Fruit fly (Drosophila melanogaster) whole organism, embryonic: ENCODE results near the gene CG6106.

ENCODE experiments used
- CG10267 ChIP-seq: fragments of 200-800 bp; sonication (Bioruptor generic); optimal IDR thresholded peaks from 2 replicates; lab custom pipeline; 2018; ENCODE audit warnings: missing biosample characterization, mild to moderate bottlenecking, missing genetic modification characterization, moderate library complexity
- CG10274 ChIP-seq: fragments of 200-800 bp; sonication (Bioruptor generic); optimal IDR thresholded peaks from 3 replicates; lab custom pipeline; 2017; ENCODE audit warnings: missing biosample characterization, mild to moderate bottlenecking, missing genetic modification characterization
- CG13624 ChIP-seq: fragments of 200-800 bp; sonication (Bioruptor generic); optimal IDR thresholded peaks from 2 replicates; lab custom pipeline; 2016; ENCODE audit warnings: missing biosample characterization, missing genetic modification characterization
- CG14667 ChIP-seq: fragments of 200-800 bp; sonication (Bioruptor generic); IDR thresholded peaks from 2 replicates; pipeline ENCODE4 v1.3.6; 2022; ENCODE audit warnings: missing biosample characterization, missing genetic modification characterization
- CG14710 ChIP-seq: fragments of 200-800 bp; sonication (Bioruptor generic); optimal IDR thresholded peaks from 3 replicates; lab custom pipeline; 2019; ENCODE audit warnings: missing biosample characterization, mild to moderate bottlenecking, missing genetic modification characterization, moderate library complexity
- CG15011 ChIP-seq: fragments of 200-800 bp; sonication (Bioruptor generic); optimal IDR thresholded peaks from 3 replicates; lab custom pipeline; 2018; ENCODE audit warnings: missing biosample characterization, mild to moderate bottlenecking, missing genetic modification characterization
- CG15479 ChIP-seq: fragments of 200-800 bp; sonication (Bioruptor generic); optimal IDR thresholded peaks from 3 replicates; lab custom pipeline; 2019; ENCODE audit warnings: missing biosample characterization, mild to moderate bottlenecking, missing genetic modification characterization, moderate library complexity
- CG17612 ChIP-seq: fragments of 200-800 bp; sonication (Bioruptor generic); IDR thresholded peaks from 2 replicates; pipeline ENCODE4 v1.3.6; 2022; ENCODE audit warnings: missing biosample characterization, missing genetic modification characterization
- CG17829 ChIP-seq: fragments of 200-800 bp; optimal IDR thresholded peaks from 2 replicates; lab custom pipeline; 2019; ENCODE audit warnings: missing biosample characterization, mild to moderate bottlenecking, missing genetic modification characterization, moderate library complexity
- CG18011 ChIP-seq: fragments of 200-800 bp; sonication (Bioruptor generic); optimal IDR thresholded peaks from 2 replicates; lab custom pipeline; 2017; ENCODE audit warnings: missing biosample characterization, missing genetic modification characterization, mild to moderate bottlenecking, moderate library complexity, missing genotype
- CG18619 ChIP-seq: fragments of 200-800 bp; sonication (Bioruptor generic); optimal IDR thresholded peaks from 3 replicates; lab custom pipeline; 2017; ENCODE audit warnings: missing biosample characterization, mild to moderate bottlenecking, missing genetic modification characterization
- CG2129 ChIP-seq: fragments of 200-800 bp; sonication (Bioruptor generic); IDR thresholded peaks from 2 replicates; pipeline ENCODE4 v1.3.6; 2022; ENCODE audit warnings: missing biosample characterization, missing genetic modification characterization; ENCODE audit not compliant: partially characterized antibody
- CG30431 ChIP-seq: fragments of 200-800 bp; sonication (Bioruptor generic); optimal IDR thresholded peaks from 2 replicates; lab custom pipeline; 2017; ENCODE audit warnings: missing biosample characterization, missing genetic modification characterization
- CG32532 ChIP-seq: fragments of 200-800 bp; sonication (Bioruptor generic); IDR thresholded peaks from 2 replicates; pipeline ENCODE4 v1.3.6; 2022; ENCODE audit warnings: missing biosample characterization, missing genetic modification characterization
- CG32772 ChIP-seq: fragments of 200-800 bp; sonication (Bioruptor generic); IDR thresholded peaks from 2 replicates; pipeline ENCODE4 v1.3.6; 2022; ENCODE audit warnings: missing biosample characterization, missing genetic modification characterization
- CG4360 ChIP-seq: fragments of 200-800 bp; sonication (Bioruptor generic); IDR thresholded peaks from 2 replicates; pipeline ENCODE4 v1.3.6; 2022; ENCODE audit warnings: missing biosample characterization, missing genetic modification characterization
- CG6689 ChIP-seq: fragments of 200-800 bp; sonication (Bioruptor generic); IDR thresholded peaks from 2 replicates; pipeline ENCODE4 v1.3.6; 2022; ENCODE audit warnings: missing biosample characterization, missing genetic modification characterization
- CG7786 ChIP-seq: fragments of 200-800 bp; sonication (Bioruptor generic); optimal IDR thresholded peaks from 2 replicates; lab custom pipeline; 2016; ENCODE audit warnings: missing biosample characterization, missing genetic modification characterization
- Dip2 ChIP-seq: fragments of 200-800 bp; sonication (Bioruptor generic); IDR thresholded peaks from 2 replicates; pipeline ENCODE4 v1.3.6; 2022; ENCODE audit warnings: missing biosample characterization, missing genetic modification characterization
- ERR ChIP-seq: fragments of 200-800 bp; sonication (Bioruptor generic); optimal IDR thresholded peaks from 2 replicates; lab custom pipeline; 2016; ENCODE audit warnings: missing biosample characterization, missing genetic modification characterization
- HHEX ChIP-seq: fragments of 200-800 bp; sonication (Bioruptor generic); optimal IDR thresholded peaks from 3 replicates; lab custom pipeline; 2017; ENCODE audit warnings: missing biosample characterization, mild to moderate bottlenecking, missing genetic modification characterization, missing genetic modification reagents
- HLHmδ ChIP-seq: fragments of 200-800 bp; sonication (Bioruptor generic); optimal IDR thresholded peaks from 2 replicates; lab custom pipeline; 2018; ENCODE audit warnings: missing biosample characterization, mild to moderate bottlenecking, missing genetic modification characterization, moderate library complexity
- Hmr ChIP-seq: fragments of 200-800 bp; sonication (Bioruptor generic); optimal IDR thresholded peaks from 3 replicates; lab custom pipeline; 2017; ENCODE audit warnings: mild to moderate bottlenecking, missing biosample characterization, missing genetic modification reagents, missing genetic modification characterization
- Jarid2 ChIP-seq: fragments of 200-800 bp; sonication (Bioruptor generic); optimal IDR thresholded peaks from 3 replicates; lab custom pipeline; 2017; ENCODE audit warnings: mild to moderate bottlenecking, missing biosample characterization, missing genetic modification reagents, missing genetic modification characterization
- Lim3 ChIP-seq: fragments of 200-800 bp; sonication (Bioruptor generic); IDR thresholded peaks from 2 replicates; pipeline ENCODE4 v1.3.6; 2022; ENCODE audit warnings: missing biosample characterization, missing genetic modification characterization
- MBD-R2 ChIP-seq: fragments of 200-800 bp; sonication (Bioruptor generic); IDR thresholded peaks from 2 replicates; pipeline ENCODE4 v1.3.6; 2022; ENCODE audit warnings: missing biosample characterization, missing genetic modification characterization
- Max ChIP-seq: fragments of 200-800 bp; sonication (Bioruptor generic); optimal IDR thresholded peaks from 2 replicates; lab custom pipeline; 2016; ENCODE audit warnings: missing biosample characterization, mild to moderate bottlenecking, missing genetic modification characterization
- Ptx1 ChIP-seq: fragments of 200-800 bp; sonication (Bioruptor generic); IDR thresholded peaks from 2 replicates; pipeline ENCODE4 v1.3.6; 2022; ENCODE audit warnings: missing biosample characterization, missing genetic modification characterization
- Rfx ChIP-seq: fragments of 200-800 bp; sonication (Bioruptor generic); IDR thresholded peaks from 2 replicates; pipeline ENCODE4 v1.3.6; 2022; ENCODE audit warnings: missing biosample characterization, missing genetic modification characterization
- Scr ChIP-seq: fragments of 200-800 bp; sonication (Bioruptor generic); IDR thresholded peaks from 2 replicates; pipeline ENCODE4 v1.3.6; 2022; ENCODE audit warnings: missing biosample characterization, missing genetic modification characterization; ENCODE audit not compliant: partially characterized antibody
- Stat92E ChIP-seq, 3 experiments: fragments of >200 bp in 2 of 3; fragments of 200-800 bp in 1 of 3; sonication (Bioruptor generic) in 1 of 3; optimal IDR thresholded peaks; 2 replicates each; lab custom pipeline; 2017 to 2019; ENCODE audit warnings: missing biosample characterization in 3 of 3, missing genetic modification characterization in 3 of 3, mild to moderate bottlenecking in 1 of 3, moderate library complexity in 1 of 3
- TFAM ChIP-seq: fragments of 200-800 bp; sonication (Bioruptor generic); optimal IDR thresholded peaks from 2 replicates; lab custom pipeline; 2017; ENCODE audit warnings: missing biosample characterization, missing genetic modification characterization, inconsistent platforms
- Xbp1 ChIP-seq: fragments of 200-800 bp; sonication (Bioruptor generic); optimal IDR thresholded peaks from 3 replicates; lab custom pipeline; 2016; ENCODE audit warnings: missing biosample characterization, mild to moderate bottlenecking, missing genetic modification characterization
- YL-1 ChIP-seq: fragments of 200-800 bp; sonication (Bioruptor generic); optimal IDR thresholded peaks from 3 replicates; lab custom pipeline; 2017; ENCODE audit warnings: missing biosample characterization, mild to moderate bottlenecking, missing genetic modification characterization
- abd-A ChIP-seq: fragments of 200-800 bp; sonication (Bioruptor generic); optimal IDR thresholded peaks from 3 replicates; lab custom pipeline; 2019; ENCODE audit warnings: missing biosample characterization, mild to moderate bottlenecking, missing genetic modification characterization, moderate library complexity
- bigmax ChIP-seq: fragments of 200-800 bp; sonication (Bioruptor generic); optimal IDR thresholded peaks from 2 replicates; lab custom pipeline; 2018; ENCODE audit warnings: missing biosample characterization, mild to moderate bottlenecking, missing genetic modification characterization
- br ChIP-seq: fragments of >200 bp; optimal IDR thresholded peaks from 2 replicates; lab custom pipeline; 2017
- btn ChIP-seq: fragments of 200-800 bp; sonication (Bioruptor generic); optimal IDR thresholded peaks from 2 replicates; lab custom pipeline; 2016; ENCODE audit warnings: missing biosample characterization, missing genetic modification characterization
- cas ChIP-seq: fragments of 200-800 bp; sonication (Bioruptor generic); IDR thresholded peaks from 2 replicates; pipeline ENCODE4 v1.3.6; 2022; ENCODE audit warnings: missing biosample characterization, missing genetic modification characterization
- crc ChIP-seq: fragments of 200-800 bp; sonication (Bioruptor generic); optimal IDR thresholded peaks from 2 replicates; lab custom pipeline; 2016; ENCODE audit warnings: missing biosample characterization, missing genetic modification characterization
- dimm ChIP-seq: fragments of 200-800 bp; sonication (Bioruptor generic); IDR thresholded peaks from 2 replicates; pipeline ENCODE4 v1.3.6; 2022; ENCODE audit warnings: missing biosample characterization, missing genetic modification characterization
- emc ChIP-seq: fragments of 200-800 bp; sonication (Bioruptor generic); optimal IDR thresholded peaks from 2 replicates; lab custom pipeline; 2016; ENCODE audit warnings: missing biosample characterization, missing genetic modification characterization
- ems ChIP-seq: fragments of 200-800 bp; sonication (Bioruptor generic); optimal IDR thresholded peaks from 3 replicates; lab custom pipeline; 2016; ENCODE audit warnings: missing biosample characterization, missing genetic modification characterization
- grn ChIP-seq: fragments of 200-800 bp; sonication (Bioruptor generic); optimal IDR thresholded peaks from 3 replicates; lab custom pipeline; 2017; ENCODE audit warnings: missing biosample characterization, missing genetic modification characterization
- gsb-n ChIP-seq: fragments of 200-800 bp; sonication (Bioruptor generic); optimal IDR thresholded peaks from 3 replicates; lab custom pipeline; 2018; ENCODE audit warnings: missing biosample characterization, mild to moderate bottlenecking, missing genetic modification characterization
- h ChIP-seq: fragments of >200 bp; optimal IDR thresholded peaks from 2 replicates; lab custom pipeline; 2017
- luna ChIP-seq: fragments of 200-800 bp; sonication (Bioruptor generic); optimal IDR thresholded peaks from 2 replicates; lab custom pipeline; 2016; ENCODE audit warnings: missing biosample characterization, missing genetic modification characterization
- pum ChIP-seq: fragments of 200-800 bp; sonication (Bioruptor generic); optimal IDR thresholded peaks from 2 replicates; lab custom pipeline; 2016; ENCODE audit warnings: missing biosample characterization, missing genetic modification characterization
- sqz ChIP-seq: fragments of 200-800 bp; sonication (Bioruptor generic); optimal IDR thresholded peaks from 3 replicates; lab custom pipeline; 2018; ENCODE audit warnings: missing biosample characterization, mild to moderate bottlenecking, missing genetic modification characterization
- usp ChIP-seq: fragments of >200 bp; optimal IDR thresholded peaks from 2 replicates; lab custom pipeline; 2017; ENCODE audit warnings: missing biosample characterization, missing genetic modification characterization

CG6106 gene

DNA sequence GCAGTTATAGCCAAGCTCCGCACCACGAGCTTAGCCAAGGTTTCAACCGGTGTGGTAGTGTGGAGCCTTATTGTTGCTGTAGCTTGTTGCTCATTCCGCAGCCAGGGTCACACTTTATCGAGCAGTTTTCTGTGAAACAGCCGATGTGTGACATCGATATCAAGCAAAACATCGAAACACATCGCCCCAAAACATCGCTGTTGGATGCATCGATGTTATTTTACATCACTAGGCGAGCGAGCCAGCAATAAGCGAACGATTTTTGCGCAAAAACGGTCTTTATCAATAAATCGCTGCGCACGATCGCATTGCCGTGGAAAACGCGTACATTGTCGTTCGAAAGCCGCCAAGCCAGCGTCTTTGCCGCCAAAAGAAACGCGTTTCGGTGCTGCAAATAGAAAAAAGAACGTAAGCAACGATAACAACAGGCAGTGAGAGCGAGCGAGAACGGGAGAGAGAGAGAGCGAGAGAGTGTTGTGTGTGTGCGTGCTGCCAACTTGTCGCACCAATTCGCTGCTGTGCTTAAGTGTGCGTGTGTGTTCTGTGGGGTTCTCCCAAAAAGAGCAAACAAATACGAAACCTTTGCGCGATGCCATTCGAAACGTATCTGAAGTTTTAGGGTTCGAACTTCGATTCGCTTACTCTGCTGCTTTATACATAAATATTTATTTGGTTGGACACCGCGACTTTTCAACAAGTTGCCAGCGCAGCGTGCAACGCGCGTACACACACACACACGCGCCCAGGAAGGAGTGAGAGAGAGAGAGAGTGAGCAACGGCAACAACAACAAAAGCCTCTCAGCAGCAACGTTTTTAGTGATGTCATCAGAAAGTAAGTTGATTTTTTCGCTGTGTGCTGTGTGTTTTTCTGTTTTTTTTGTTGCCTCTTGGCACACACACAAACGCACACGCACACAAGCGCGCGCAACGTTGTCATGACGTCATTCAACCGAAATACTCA, 12.4 kb downstream of the CG6106 start (continued):
- TF ChIP-seq HLHmδ (GFP tag; lab: Kevin White, UChicago), result no peak
- no peak for TF ChIP-seq h (lab: Kevin White, UChicago)
- TF ChIP-seq cas (GFP tag; lab: Robert Waterston, UW), result no peak
- TF ChIP-seq Stat92E (GFP tag; optimal IDR thresholded peaks at IDR 0.05; lab: Kevin White, UChicago), result peak in 1 of 3 experiments; percentile 37
- TF ChIP-seq luna (GFP tag; lab: Kevin White, UChicago), result peak; percentile 11
- no peak for TF ChIP-seq dimm
- TF ChIP-seq Jarid2, result no peak
- peak; percentile 70 for TF ChIP-seq Rfx (GFP tag; lab: Robert Waterston, UW)
- TF ChIP-seq MBD-R2 (GFP tag; lab: Robert Waterston, UW), result peak; percentile 40
- no peak for TF ChIP-seq emc (GFP tag; lab: Kevin White, UChicago)
- TF ChIP-seq TFAM (GFP tag; lab: Kevin White, UChicago), result no peak
- peak; percentile 16 for TF ChIP-seq CG17829 (tag; lab: Kevin White, UChicago)
- peak; percentile 43 for TF ChIP-seq CG13624
- TF ChIP-seq CG30431 (GFP tag; lab: Kevin White, UChicago), result no peak
- TF ChIP-seq Max, result peak; percentile 11
- no peak for TF ChIP-seq CG14667
- TF ChIP-seq bigmax, result no peak
- peak; percentile 85 for TF ChIP-seq CG15479 (GFP tag; lab: Kevin White, UChicago)
- no peak for TF ChIP-seq CG17612 (GFP tag; lab: Robert Waterston, UW)
- TF ChIP-seq CG4360 (GFP tag; lab: Robert Waterston, UW), result peak; percentile 98
- no peak for TF ChIP-seq Ptx1
- no peak for TF ChIP-seq grn
- peak; percentile 97 for TF ChIP-seq sqz (GFP tag; lab: Kevin White, UChicago)
- peak; percentile 95 for TF ChIP-seq YL-1 (GFP tag; lab: Kevin White, UChicago)
- peak; percentile 83 for TF ChIP-seq CG14710 (tag; lab: Kevin White, UChicago)
- peak; percentile 42 for TF ChIP-seq Xbp1 (GFP tag; lab: Kevin White, UChicago)
- TF ChIP-seq CG2129 (GFP tag; lab: Robert Waterston, UW), result peak; percentile 95
- peak; percentile 50 for TF ChIP-seq CG7786
- TF ChIP-seq crc (GFP tag; lab: Kevin White, UChicago), result no peak
- TF ChIP-seq br, result no peak
- no peak for TF ChIP-seq CG15011 (GFP tag; lab: Kevin White, UChicago)
- TF ChIP-seq btn (GFP tag; lab: Kevin White, UChicago), result no peak
- TF ChIP-seq Dip2 (GFP tag; lab: Robert Waterston, UW), result no peak
- no peak for TF ChIP-seq CG18619 (GFP tag; lab: Kevin White, UChicago)
- no peak for TF ChIP-seq Lim3
- no peak for TF ChIP-seq CG18011
- TF ChIP-seq HHEX, result no peak
- peak; percentile 62 for TF ChIP-seq CG10267 (tag; lab: Kevin White, UChicago)
- no peak for TF ChIP-seq CG10274 (GFP tag; lab: Kevin White, UChicago)
- peak; percentile 56 for TF ChIP-seq CG32772
- peak; percentile 30 for TF ChIP-seq CG32532
- TF ChIP-seq ems (GFP tag; lab: Kevin White, UChicago), result peak; percentile 36
- peak; percentile 26; the same call in 1 of the 2 replicates for TF ChIP-seq CG6689 (GFP tag; lab: Robert Waterston, UW)
- TF ChIP-seq usp, result no peak
- TF ChIP-seq pum (GFP tag; lab: Kevin White, UChicago), result no peak
- no peak for TF ChIP-seq gsb-n (tag; lab: Kevin White, UChicago)
- TF ChIP-seq Scr (GFP tag; lab: Robert Waterston, UW), result peak; percentile 98
- TF ChIP-seq ERR (GFP tag; lab: Kevin White, UChicago), result no peak
- TF ChIP-seq Hmr (GFP tag; lab: Kevin White, UChicago), result peak; percentile 70
- no peak for TF ChIP-seq abd-A
